Fruit fly (Drosophila melanogaster) whole organism: Measurements from ENCODE around the gene CG31954.
A peak's percentile ranks its signal among the peaks of the same experiment; 100 is the strongest.

Experiments used
- CG8478 ChIP-seq: fragments of >200 bp; optimal IDR thresholded peaks from 2 replicates; lab custom pipeline; 2018; ENCODE audit warnings: inconsistent platforms
- Dll ChIP-seq: fragments of >200 bp; optimal IDR thresholded peaks from 2 replicates; lab custom pipeline; 2017
- EcR ChIP-seq, 2 experiments: fragments of >200 bp; optimal IDR thresholded peaks; 2 replicates each; lab custom pipeline; 2017; ENCODE audit warnings: missing biosample characterization in 2 of 2, missing genetic modification characterization in 2 of 2, missing genetic modification reagents in 2 of 2
- pan ChIP-seq: fragments of >200 bp; optimal IDR thresholded peaks from 2 replicates; lab custom pipeline; 2017
- psq ChIP-seq: fragments of >200 bp; optimal IDR thresholded peaks from 2 replicates; lab custom pipeline; 2017
- usp ChIP-seq: fragments of >200 bp; optimal IDR thresholded peaks from 2 replicates; lab custom pipeline; 2017; ENCODE audit warnings: missing biosample characterization, missing genetic modification characterization, mixed read lengths

Gene CG31954

DNA sequence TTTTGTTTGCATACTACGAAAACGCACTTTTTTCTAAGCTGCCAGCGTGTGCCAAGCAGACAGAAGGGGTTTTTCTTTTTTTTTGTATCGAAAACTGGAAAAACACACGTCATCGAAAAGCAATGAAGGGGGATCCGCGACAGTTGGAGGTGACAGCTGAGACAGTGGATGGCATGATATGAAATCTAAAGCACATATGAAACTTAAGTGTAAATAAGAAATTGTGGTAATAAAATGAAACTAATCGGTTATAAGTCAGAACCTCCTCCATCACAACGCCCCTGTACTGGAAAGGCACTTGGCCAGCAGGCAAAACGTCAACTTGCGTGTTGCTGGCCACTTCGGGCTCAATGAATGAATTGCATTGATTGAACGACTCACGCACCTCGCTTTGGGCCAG lies 26.2 kb downstream of the CG31954 start:
- TF ChIP-seq CG8478 (lab: Kevin White, UChicago) (no peak), pan (lab: Kevin White, UChicago) (no peak), usp (no peak), Dll (lab: Kevin White, UChicago) (no peak), EcR (GFP tag; optimal IDR thresholded peaks at IDR 0.05; lab: Kevin White, UChicago) (no peak), psq (lab: Kevin White, UChicago) (no peak)

DNA sequence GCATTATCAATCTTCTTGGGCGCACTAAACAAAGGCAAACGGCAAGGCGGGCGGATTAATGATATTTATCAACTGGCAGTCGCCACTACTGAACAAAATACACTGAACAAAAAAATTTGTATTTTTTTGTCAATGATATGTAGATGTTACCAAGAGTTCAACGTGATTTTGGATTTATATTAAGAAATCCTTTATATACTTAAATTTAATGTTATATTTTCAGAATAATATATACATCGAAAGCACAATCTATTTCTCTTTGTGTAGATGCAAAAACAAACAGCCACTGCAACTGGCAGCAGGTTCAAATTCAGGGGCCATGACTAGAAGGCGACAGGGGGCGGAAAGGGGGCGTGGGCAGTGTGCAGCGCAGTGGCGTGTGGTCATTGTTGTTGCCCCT lies 27.2 kb downstream of the CG31954 start:
- TF ChIP-seq psq (lab: Kevin White, UChicago), result no peak
- TF ChIP-seq pan (lab: Kevin White, UChicago), result no peak
- no peak for TF ChIP-seq usp
- TF ChIP-seq Dll (lab: Kevin White, UChicago), result no peak
- no peak for TF ChIP-seq CG8478 (lab: Kevin White, UChicago)
- no peak for TF ChIP-seq EcR (GFP tag; optimal IDR thresholded peaks at IDR 0.05; lab: Kevin White, UChicago)

DNA sequence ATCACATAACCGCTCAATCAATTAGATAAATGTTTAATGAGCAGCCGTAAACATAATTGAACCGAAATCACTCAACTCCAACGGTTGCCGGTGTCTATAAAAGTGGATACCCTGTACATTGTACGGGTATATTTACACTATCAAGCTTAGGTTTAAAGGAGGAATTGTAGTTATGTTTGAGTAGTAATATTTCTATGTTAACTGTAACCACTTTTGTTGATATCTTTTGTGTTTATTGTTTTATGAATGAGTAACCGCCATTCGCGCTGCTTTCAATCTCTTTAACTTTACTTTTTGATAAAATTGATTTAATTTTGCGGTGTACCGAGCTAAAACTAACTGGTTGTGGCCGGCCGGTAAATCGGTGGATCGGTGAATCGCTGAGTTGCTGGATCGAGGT lies 27.9 kb downstream of the CG31954 start:
- TF ChIP-seq usp, result no peak
- no peak for TF ChIP-seq CG8478 (lab: Kevin White, UChicago)
- no peak for TF ChIP-seq EcR (GFP tag; optimal IDR thresholded peaks at IDR 0.05; lab: Kevin White, UChicago)
- no peak for TF ChIP-seq psq (lab: Kevin White, UChicago)
- TF ChIP-seq Dll (lab: Kevin White, UChicago), result no peak
- TF ChIP-seq pan (lab: Kevin White, UChicago), result no peak

DNA sequence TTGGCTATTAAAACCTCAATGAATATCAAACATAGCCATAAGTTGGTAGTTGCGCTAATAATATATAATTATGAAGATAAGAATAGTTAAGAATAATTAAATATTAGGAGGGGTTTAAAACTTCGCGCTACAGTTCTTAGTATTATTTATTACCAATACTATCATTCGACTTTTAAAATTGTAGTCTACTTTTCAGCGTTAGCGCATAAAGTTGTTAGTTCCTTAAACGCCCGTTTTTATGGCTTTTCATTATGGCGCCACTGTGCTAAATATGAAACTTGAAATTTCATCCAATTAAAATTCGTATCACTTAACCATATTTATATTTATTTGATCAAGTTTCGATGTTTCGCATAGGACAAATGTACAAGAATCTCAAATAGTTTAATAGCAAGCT lies 29.5 kb downstream of the CG31954 start:
- TF ChIP-seq psq (lab: Kevin White, UChicago), result no peak
- no peak for TF ChIP-seq CG8478 (lab: Kevin White, UChicago)
- TF ChIP-seq usp, result no peak
- no peak for TF ChIP-seq pan (lab: Kevin White, UChicago)
- TF ChIP-seq Dll (lab: Kevin White, UChicago), result no peak
- no peak for TF ChIP-seq EcR (GFP tag; optimal IDR thresholded peaks at IDR 0.05; lab: Kevin White, UChicago)

DNA sequence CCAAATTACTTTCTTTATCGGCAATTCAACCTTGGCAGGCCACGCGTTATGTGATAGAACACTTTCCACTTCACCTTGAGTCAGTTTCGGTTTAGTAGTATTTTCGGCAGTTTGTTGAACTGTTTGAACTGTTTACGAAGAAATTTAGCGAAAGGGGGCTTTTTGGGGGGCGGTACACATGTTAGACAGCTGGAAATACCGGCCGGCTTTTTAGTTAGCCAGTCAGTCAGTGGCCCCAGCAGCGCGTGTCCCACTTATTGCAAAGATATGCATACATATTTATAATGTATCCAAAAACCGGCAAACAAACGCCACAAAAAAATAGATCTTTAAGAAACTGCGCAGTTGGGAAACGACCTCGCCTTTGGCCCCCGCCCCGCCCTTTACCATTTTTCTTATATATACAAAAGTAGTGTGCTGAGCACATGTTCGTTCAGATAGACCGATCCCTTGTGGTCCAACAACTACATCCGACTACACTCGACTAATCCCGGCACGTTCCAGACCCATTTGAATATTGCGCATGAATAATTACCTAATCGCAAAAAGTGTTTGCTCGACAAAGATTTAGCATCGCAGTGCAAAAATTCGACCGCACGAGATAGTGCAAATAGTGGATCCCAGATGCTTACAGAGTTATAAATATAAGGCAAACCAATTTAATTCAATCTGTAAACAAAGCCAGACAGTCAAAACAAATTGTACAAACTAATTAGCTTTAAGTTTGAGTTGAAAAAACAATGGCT lies 30.0 kb downstream of the CG31954 start:
- TF ChIP-seq pan (lab: Kevin White, UChicago) (no peak), CG8478 (lab: Kevin White, UChicago) (no peak), EcR (GFP tag; optimal IDR thresholded peaks at IDR 0.05; lab: Kevin White, UChicago) (no peak), Dll (lab: Kevin White, UChicago) (no peak), psq (lab: Kevin White, UChicago) (no peak), usp (no peak)

DNA sequence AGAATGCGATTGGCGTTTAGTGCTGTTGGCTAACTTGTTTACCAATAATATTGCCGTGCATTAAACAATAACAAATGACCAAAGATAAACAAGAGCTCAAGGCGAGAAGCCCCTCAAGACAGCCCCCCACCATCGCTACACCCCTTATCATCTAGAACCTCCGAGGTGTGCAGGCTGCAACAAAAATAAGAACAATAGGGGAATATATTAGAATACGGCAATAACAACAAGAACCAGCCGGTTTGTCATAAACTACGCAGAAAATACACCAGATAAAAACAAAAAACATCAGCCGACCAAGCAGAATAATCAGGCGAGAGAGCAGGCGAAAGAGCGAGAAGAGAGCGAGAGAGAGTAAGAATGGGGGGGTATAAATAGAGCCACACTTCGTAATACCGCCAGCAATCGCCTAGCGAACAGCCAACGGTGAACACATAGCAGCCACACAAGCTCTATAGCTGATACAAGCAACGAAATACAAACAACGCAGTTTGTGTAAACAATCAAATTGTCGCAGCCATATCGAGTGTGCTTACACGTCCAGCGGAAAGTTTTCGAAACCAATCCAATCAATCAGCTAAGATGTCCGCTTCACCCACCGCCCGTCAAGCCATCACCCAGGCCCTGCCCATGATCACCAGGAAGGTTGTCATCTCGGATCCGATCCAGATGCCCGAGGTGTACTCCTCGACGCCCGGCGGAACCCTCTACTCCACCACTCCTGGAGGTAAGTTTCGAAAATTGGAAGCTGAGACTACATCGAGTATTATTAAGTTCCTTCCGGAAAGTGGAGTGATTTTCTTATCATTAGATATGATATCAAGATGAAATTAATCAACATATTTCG lies 31.6 kb downstream of the CG31954 start, which contains the start of gene Thor:
Gene Thor (plus strand): TSS at position 401 of the 847 bp plus-strand sequence.
- TF ChIP-seq psq (lab: Kevin White, UChicago), result no peak
- no peak for TF ChIP-seq CG8478 (lab: Kevin White, UChicago)
- TF ChIP-seq Dll (lab: Kevin White, UChicago), result peak; percentile 75

DNA sequence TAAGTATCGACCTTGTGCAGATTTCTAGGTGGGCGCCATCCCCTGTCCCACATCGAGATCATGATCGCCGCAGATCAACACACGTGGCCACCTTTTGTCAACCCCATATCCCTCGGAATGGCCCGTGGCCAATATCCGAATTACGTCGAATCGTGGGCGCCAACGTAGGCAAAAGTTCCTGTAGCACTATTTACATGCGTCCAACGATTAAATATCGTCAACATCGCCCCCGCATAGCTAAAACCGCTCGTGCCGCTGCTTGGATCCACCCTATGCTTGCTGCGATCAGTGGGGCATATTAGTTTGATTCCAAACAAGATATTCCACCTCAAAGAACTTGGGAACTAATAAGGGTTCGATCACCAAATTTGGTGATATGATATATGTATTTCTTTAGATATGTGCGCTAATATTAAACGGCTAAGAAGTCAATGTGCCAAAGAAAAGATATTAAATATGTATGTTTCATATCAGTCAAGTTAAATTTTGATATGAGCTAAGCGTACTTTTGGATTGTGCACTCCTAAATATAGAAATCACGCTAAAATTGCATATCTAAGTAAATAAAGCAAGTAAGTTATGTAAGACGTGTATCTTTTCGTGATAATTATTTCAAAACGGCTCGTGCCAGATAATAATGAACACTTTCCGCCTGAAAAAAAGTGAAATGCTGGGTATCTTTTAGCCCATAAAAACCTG lies 32.7 kb downstream of the CG31954 start:
- peak; percentile 85 for TF ChIP-seq pan (lab: Kevin White, UChicago)
- no peak for TF ChIP-seq Dll (lab: Kevin White, UChicago)
- TF ChIP-seq EcR (GFP tag; optimal IDR thresholded peaks at IDR 0.05; lab: Kevin White, UChicago), result no peak
- no peak for TF ChIP-seq psq (lab: Kevin White, UChicago)
- no peak for TF ChIP-seq CG8478 (lab: Kevin White, UChicago)

DNA sequence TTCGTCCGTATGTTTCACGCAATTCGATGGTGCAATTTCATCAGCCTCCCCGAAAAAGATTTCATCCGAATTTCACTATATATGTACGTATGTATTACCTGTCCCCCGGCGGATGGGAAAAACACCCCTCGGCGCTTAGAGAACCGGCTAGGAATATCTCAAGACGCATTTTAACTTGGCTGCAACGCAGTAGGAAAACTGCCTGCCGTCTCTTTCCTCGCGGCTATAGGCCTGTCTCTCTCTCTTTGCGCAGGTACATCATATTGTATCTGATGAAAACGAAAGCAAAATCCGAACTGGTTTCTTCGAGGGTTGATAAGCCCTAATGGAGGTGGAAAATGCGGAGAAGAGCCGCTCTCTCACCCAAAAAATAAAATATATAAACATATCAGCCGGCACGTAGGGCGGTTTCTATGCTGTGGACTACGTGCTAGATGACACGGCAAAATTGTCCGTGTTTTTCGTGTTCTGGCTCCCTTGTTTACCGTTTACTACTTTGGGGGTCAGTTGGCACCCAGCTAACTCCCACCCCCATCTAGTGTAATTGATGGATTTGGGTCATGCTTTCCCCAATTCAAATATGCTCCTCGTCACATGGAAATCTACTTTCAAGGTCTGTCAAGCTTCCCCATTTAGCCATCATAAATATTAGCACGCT lies 33.4 kb downstream of the CG31954 start:
- TF ChIP-seq pan (lab: Kevin White, UChicago), result no peak
- TF ChIP-seq Dll (lab: Kevin White, UChicago), result no peak
- TF ChIP-seq usp, result no peak
- TF ChIP-seq psq (lab: Kevin White, UChicago), result no peak
- no peak for TF ChIP-seq CG8478 (lab: Kevin White, UChicago)
- no peak for TF ChIP-seq EcR (GFP tag; optimal IDR thresholded peaks at IDR 0.05; lab: Kevin White, UChicago)

DNA sequence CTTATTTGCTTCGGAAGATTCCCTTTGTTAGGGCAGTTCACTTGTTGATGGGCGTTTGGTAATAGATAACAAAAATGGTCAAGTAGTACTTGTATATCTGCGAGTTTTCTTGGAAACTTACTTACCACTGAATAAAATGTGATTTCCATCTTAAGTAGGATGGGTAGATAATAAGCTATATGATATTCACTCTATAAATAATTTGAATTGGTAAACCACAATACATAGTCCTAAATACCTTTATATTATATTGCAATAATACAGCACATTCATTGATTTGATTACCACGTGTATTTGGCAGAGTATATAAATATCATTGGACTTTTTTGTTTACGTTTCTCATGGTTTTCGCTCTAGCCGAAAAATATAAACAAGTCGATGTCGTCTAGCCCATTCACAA lies 34.0 kb downstream of the CG31954 start:
- no peak for TF ChIP-seq usp
- no peak for TF ChIP-seq pan (lab: Kevin White, UChicago)
- no peak for TF ChIP-seq Dll (lab: Kevin White, UChicago)
- no peak for TF ChIP-seq psq (lab: Kevin White, UChicago)
- TF ChIP-seq CG8478 (lab: Kevin White, UChicago), result no peak
- no peak for TF ChIP-seq EcR (GFP tag; optimal IDR thresholded peaks at IDR 0.05; lab: Kevin White, UChicago)

DNA sequence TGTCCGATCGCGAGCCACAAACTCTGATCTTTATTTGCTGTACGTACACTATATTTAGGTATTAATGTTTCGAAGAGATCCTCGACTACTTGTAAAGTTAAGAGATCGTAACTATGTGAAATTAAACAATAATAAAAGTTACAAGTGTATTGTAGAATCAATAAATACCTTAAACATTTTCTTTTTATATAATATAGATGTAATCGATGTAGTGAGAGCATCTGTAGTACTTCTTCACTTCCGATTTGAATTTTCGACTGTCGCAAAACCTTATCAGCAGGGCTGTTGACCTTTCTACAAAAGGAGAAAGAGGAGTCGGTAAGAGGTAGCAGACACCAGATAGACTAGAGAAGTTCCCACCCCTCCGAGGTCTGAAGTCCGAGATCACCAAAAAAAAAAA lies 34.7 kb downstream of the CG31954 start:
- TF ChIP-seq Dll (lab: Kevin White, UChicago) (no peak), usp (no peak), CG8478 (lab: Kevin White, UChicago) (no peak), EcR (GFP tag; optimal IDR thresholded peaks at IDR 0.05; lab: Kevin White, UChicago) (no peak), pan (lab: Kevin White, UChicago) (no peak), psq (lab: Kevin White, UChicago) (no peak)
